Fruit fly (Drosophila melanogaster) Kc167 (cell line): ENCODE data around the gene inaE.

Source experiments
- Myc ChIP-seq: fragments of >200 bp; optimal IDR thresholded peaks from 2 replicates; lab custom pipeline; 2017; ENCODE audit warnings: missing external identifiers
- Sin3A ChIP-seq: fragments of >200 bp; optimal IDR thresholded peaks from 2 replicates; lab custom pipeline; 2018; ENCODE audit warnings: missing external identifiers
- h ChIP-seq: fragments of >200 bp; optimal IDR thresholded peaks from 3 replicates; lab custom pipeline; 2018; ENCODE audit warnings: missing external identifiers
- insv ChIP-seq: fragments of >200 bp; optimal IDR thresholded peaks from 3 replicates; lab custom pipeline; 2018; ENCODE audit warnings: missing external identifiers
- psq ChIP-seq: fragments of >200 bp; optimal IDR thresholded peaks from 2 replicates; lab custom pipeline; 2017; ENCODE audit warnings: missing external identifiers
- ttk ChIP-seq: sonication (Bioruptor generic); optimal IDR thresholded peaks from 2 replicates; lab custom pipeline; 2017; ENCODE audit warnings: missing external identifiers

inaE gene

dm6 chrX:13819682-13820081, 36.2 kb downstream of the inaE start:
- no peak for TF ChIP-seq psq (lab: Kevin White, UChicago)
- no peak for TF ChIP-seq h (lab: Kevin White, UChicago)
- no peak for TF ChIP-seq insv
- TF ChIP-seq Myc = no peak
- no peak for TF ChIP-seq Sin3A (lab: Kevin White, UChicago)
- TF ChIP-seq ttk (lab: Kevin White, UChicago) = no peak

- TF ChIP-seq Sin3A (lab: Kevin White, UChicago) (no peak), h (lab: Kevin White, UChicago) (no peak), Myc (no peak), ttk (lab: Kevin White, UChicago) (no peak), psq (lab: Kevin White, UChicago) (no peak), insv (no peak)
These were observed 37.0 kb downstream of the inaE start for dm6 chrX:13820310-13821038.

DNA sequence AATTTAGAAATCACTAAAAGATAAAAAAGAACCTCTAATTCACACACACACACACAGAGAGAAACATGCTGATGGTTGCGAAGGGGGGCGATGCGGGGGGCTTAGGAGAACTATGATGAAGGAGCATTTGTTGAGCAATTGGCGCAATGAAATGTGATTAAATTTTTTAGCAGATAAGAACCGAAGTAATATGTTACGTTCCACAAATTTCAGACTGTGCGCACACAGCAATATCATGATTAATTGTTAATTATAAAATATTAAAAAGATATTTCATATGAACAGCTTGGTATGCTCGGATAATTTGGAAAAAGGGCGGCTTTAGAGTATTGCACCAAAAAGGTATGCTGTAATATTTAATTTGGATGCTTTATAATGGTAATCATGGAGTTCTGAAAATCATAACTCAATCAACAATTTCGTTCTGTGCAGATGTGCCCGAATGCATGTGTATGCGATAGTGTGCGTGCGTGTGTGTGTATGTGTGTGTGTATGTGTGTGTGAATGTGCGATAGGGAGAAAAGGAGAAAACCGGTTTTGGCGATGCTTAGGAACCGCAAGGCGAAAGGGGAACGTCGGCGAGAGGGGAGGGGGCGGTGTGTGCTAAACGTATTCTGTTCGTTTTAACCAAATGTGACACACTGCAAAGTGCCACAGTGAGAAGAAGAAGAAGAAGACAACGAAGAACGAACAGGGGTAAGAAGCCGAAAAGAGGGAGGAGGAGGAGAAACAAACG, 37.7 kb downstream of the inaE start:
- TF ChIP-seq Sin3A (lab: Kevin White, UChicago) = no peak

DNA sequence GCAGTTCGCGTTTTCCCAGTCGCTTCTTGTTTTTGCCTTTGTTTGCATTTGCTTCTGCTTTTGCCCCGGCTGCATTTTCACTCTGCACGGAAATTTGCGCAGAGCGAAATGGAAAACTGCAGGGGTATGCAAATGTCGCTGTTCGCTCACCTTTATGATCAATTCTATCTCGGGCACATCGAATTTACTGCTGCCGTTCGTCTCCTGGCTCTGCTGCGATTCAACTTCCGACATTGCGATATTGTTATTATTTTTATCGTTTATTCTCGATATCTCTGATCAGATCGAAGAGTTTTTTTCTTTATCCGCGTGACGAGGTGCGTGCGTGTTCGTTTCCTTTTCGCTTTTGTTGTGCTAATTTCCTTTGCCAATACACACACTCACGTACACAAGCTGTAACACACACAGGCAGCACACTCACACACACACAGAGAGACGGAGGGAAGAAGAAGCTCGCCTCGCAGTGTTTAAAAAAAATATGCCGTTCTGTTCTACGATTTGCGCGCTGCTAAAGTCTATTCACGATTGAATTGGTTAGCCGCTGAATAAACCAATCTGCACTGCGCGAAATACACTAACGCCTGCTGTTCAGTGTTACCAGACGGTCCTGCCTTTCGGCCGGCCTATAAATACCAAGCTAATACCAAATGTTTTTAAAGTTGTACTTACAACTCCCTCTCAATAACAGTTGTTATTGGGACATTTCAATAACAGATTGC, 38.4 kb downstream of the inaE start, which contains the start of gene Clic:
Gene Clic, minus strand, starts transcription at position 533 of the 719 bp plus-strand sequence.
- TF ChIP-seq insv (no peak), psq (lab: Kevin White, UChicago) (no peak), Myc (no peak), h (lab: Kevin White, UChicago) (no peak), ttk (lab: Kevin White, UChicago) (no peak), Sin3A (lab: Kevin White, UChicago) (no peak)

DNA sequence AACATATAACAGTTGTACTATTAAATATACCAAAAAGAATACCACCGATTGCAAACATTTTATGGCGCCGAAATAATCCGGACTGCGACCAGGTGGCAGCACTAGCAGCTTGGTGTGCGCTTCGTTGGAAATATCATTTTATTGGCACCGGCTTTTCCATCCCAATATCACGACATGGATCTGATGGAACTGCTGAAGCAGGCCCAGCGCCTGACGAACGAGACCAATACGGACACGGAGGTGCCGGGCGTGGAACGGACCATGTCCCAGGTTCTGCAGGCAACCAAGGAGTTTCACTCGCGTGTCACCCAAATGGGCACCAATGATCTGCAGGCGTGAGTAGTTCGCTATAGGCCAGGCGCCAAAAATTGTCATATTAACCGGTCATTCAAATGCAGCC, 39.2 kb downstream of the inaE start, which contains the start of gene Nup93-1:
Gene Nup93-1, plus strand, starts transcription at position 74 of the 400 bp plus-strand sequence.
- TF ChIP-seq ttk (lab: Kevin White, UChicago) = no peak

DNA sequence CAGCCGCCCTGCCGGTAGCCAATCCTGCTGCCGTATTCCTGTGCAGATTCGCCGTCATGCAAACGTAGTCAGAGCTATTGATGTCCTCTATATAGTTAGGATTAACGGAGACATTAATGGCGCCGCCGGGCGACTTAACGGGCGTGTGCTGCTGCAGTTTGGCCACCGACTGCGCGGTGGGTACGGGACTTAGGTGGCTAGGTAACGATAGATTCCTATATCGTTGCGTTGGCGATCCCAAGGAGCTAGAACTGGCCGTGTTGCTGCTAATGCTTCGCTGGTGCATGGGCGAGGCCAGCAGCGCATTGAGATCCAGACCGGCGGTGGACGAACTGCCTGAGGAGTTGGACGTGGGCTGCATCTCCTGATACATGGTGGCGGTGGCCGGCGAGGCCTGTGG, 45.4 kb downstream of the inaE start:
- TF ChIP-seq psq (lab: Kevin White, UChicago) (no peak), h (lab: Kevin White, UChicago) (no peak), insv (no peak), ttk (lab: Kevin White, UChicago) (peak; percentile 91)

DNA sequence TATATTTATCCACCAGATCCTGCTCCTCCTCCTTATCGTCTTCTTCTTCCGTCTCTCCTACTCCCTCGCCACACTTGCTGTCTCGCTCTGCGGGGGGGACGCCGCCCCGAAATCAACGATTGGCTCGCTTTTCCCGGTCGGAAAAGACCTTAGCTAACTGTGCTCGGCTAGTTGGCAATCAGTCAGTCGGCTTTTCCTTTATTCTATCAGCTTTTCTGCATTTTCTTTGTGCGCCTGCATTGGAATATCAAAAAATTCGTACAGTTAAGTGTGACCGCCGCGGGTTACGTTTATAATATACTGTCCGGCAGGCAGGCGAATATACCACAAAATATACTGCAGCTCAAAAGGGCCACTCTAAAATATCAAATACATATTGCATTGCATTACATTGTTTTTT, 46.5 kb downstream of the inaE start, which contains the start of gene jub:
Gene jub, minus strand, starts transcription at position 289 of the 400 bp plus-strand sequence.
- TF ChIP-seq h (lab: Kevin White, UChicago) (no peak), psq (lab: Kevin White, UChicago) (no peak), insv (no peak), Myc (no peak), Sin3A (lab: Kevin White, UChicago) (no peak), ttk (lab: Kevin White, UChicago) (no peak)

dm6 chrX:13838255-13838654, 54.7 kb downstream of the inaE start:
- TF ChIP-seq h (lab: Kevin White, UChicago) (no peak), ttk (lab: Kevin White, UChicago) (no peak), psq (lab: Kevin White, UChicago) (no peak), Myc (no peak), Sin3A (lab: Kevin White, UChicago) (no peak), insv (no peak)

- TF ChIP-seq Myc (no peak), ttk (lab: Kevin White, UChicago) (no peak)
These were observed 55.4 kb downstream of the inaE start for dm6 chrX:13838892-13839291.

DNA sequence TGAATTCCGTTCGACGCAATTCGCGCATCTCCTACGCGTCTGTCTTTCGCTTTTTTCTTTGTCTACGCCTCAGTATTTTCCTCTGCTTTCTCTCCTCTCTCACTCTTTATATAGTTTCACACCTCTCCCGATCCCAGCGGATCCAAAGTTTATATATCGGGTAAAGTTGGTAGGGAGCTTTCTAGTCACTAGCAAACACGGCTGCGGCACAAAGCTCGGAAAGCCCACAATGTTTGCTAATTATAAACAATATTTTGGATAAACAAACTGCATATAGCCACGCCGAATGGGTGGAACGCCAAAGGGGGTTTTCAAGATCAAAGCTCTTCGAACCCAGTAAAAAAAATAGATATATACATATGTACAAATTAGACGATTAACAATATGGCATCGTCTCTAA, 56.6 kb downstream of the inaE start:
- TF ChIP-seq insv (no peak), psq (lab: Kevin White, UChicago) (no peak), ttk (lab: Kevin White, UChicago) (no peak)

- TF ChIP-seq h (lab: Kevin White, UChicago) (no peak), Myc (no peak), insv (no peak), ttk (lab: Kevin White, UChicago) (no peak), psq (lab: Kevin White, UChicago) (no peak), Sin3A (lab: Kevin White, UChicago) (no peak)
These were observed 60.0 kb downstream of the inaE start for dm6 chrX:13843487-13843886.

DNA sequence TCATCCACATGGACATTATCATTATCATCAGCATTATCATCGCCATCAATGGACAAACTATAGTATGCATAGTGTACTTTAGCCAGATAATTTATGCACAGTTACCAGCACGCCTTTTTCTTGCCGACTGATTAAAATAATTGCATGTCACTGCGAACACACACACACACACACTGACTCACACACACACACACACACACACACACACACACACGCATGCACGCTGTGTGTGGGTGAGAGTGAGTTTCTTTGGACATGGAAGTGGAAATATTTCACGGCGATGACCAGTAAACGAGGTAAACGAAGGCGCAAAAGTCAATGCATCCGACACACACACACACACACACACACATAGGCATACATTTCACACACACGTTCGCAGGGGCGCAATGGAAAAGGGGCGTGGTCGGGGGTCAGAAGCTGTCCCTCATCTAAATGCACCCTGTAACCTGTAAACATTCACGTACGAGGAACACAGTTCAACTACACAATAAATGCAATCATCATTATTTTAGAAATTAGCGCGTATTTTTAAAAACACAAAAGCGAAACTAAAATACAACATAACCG, 60.9 kb downstream of the inaE start:
- TF ChIP-seq insv (no peak), Sin3A (lab: Kevin White, UChicago) (no peak), Myc (no peak), h (lab: Kevin White, UChicago) (no peak), ttk (lab: Kevin White, UChicago) (no peak), psq (lab: Kevin White, UChicago) (no peak)
